Worm (Caenorhabditis elegans) whole organism, L4 larva: Measurements from ENCODE around the gene nex-3.

Experiments
- lim-7 ChIP-seq: fragments of 200-800 bp; sonication (Bioruptor generic); IDR thresholded peaks from 2 replicates; pipeline ENCODE4 v1.3.6; 2022; ENCODE audit warnings: missing genetic modification characterization, missing compliant biosample characterization
- lin-15B ChIP-seq: fragments of 150-350 bp; sonication (generic microtip); optimal IDR thresholded peaks from 3 replicates; lab custom pipeline; 2014; ENCODE audit warnings: missing biosample characterization, missing genetic modification characterization
- nhr-10 ChIP-seq: fragments of 150-350 bp; optimal IDR thresholded peaks from 2 replicates; lab custom pipeline; 2014; ENCODE audit warnings: missing biosample characterization, missing genetic modification characterization
- unc-62 ChIP-seq, 3 experiments: fragments of 150-350 bp in 1 of 3; sonication (generic microtip); optimal IDR thresholded peaks in 2 of 3; peaks in 1 of 3; 1 replicate in 1 of 3; 2 replicates in 2 of 3; lab custom pipeline; 2014 to 2017; ENCODE audit warnings: missing biosample characterization in 3 of 3, missing genetic modification characterization in 3 of 3, missing genetic modification reagents in 3 of 3, missing genotype in 1 of 3
- ztf-11 ChIP-seq: fragments of 150-350 bp; optimal IDR thresholded peaks from 2 replicates; lab custom pipeline; 2014; ENCODE audit warnings: missing biosample characterization, missing genetic modification characterization
- ztf-7 ChIP-seq: fragments of 150-350 bp; optimal IDR thresholded peaks from 2 replicates; lab custom pipeline; 2014; ENCODE audit warnings: missing biosample characterization, missing genetic modification characterization

DNA sequence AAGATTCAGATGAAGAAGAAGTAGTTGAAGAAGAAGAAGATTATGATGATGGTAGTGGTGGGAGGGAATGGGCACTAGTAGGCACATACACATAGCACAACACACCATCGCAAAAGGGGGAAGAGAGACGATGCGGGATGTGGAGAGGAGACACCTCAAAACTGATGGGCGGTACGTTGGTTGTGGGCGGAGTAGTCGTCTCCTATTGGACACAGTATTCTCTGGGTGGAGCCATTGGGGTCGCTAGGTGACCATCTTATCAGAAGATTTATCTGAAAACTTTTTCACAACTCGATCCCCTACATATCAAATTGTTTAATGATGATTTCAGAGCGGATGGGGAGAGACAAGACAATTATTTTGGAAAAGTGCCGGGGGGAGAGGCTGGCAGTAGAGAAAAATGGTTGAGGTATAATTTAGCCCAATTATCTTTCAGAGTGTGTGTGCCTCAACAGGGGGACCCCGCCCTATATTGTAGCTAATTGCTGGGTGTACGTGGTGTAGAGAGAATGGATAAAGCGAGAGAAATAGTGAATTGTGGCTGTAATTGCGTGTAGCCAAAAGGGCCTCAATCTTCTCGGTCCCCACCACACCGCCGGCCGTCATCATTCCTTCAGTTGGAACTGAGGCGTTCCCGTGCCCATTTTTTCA is 9.0 kb downstream of the nex-3 start:
- no peak for TF ChIP-seq nhr-10 (tag; lab: Kevin White, UChicago)
- no peak for TF ChIP-seq lin-15B (tag; lab: Kevin White, UChicago)
- no peak for TF ChIP-seq unc-62 (GFP tag; optimal IDR thresholded peaks at IDR 0.05 in 1 of 2; lab: Kevin White, UChicago)
- TF ChIP-seq unc-62 (tag; optimal IDR thresholded peaks at IDR 0.05; lab: Kevin White, UChicago), result no peak
- TF ChIP-seq ztf-7, result no peak
- TF ChIP-seq lim-7 (GFP tag; lab: Robert Waterston, UW), result no peak
- TF ChIP-seq ztf-11 (tag; lab: Kevin White, UChicago), result no peak
